Worm (Caenorhabditis elegans) whole organism, L4 larva: ENCODE measurements around the gene K10B2.4.

Experiments
- ceh-82 ChIP-seq: sonication (generic microtip); optimal IDR thresholded peaks from 2 replicates; lab custom pipeline; 2017; ENCODE audit warnings: missing biosample characterization, missing genetic modification characterization
- lin-38 ChIP-seq: fragments of 200-800 bp; sonication (Bioruptor generic); IDR thresholded peaks from 2 replicates; pipeline ENCODE4 v1.3.6; 2022; ENCODE audit warnings: missing genetic modification reagents, missing genetic modification characterization, missing compliant biosample characterization

DNA sequence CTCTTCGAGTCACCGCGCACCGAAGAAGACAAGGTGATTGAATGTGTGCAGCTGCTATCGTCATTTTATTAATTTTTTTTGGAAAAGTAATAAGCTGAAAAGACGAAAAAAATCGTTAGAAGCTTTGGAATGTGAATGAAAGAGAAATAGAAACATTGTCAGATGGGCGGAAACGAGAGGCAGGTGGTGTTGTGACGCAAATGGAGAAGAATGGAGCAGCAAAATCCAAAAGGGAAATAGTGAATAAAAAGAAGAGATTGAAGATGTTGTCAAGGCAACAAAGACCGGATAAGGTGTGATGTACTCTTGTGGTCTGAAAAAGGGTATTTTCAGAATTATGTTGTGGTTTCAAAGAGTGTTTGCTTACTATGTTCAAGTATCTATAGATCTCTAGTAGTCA, 18.3 kb downstream of the K10B2.4 start:
- TF ChIP-seq lin-38 (GFP tag; lab: Robert Waterston, UW) (no peak), ceh-82 (tag; lab: Kevin White, UChicago) (no peak)
